Worm (Caenorhabditis elegans) whole organism, L1 larva: ENCODE data around the gene csn-6.

Experiments
- C16A3.4 ChIP-seq: fragments of 150-350 bp; optimal IDR thresholded peaks from 2 replicates; lab custom pipeline; 2014; ENCODE audit warnings: missing biosample characterization, missing genetic modification characterization
- C34B4.2 ChIP-seq: sonication (generic microtip); optimal IDR thresholded peaks from 2 replicates; lab custom pipeline; 2017; ENCODE audit warnings: mild to moderate bottlenecking, missing genetic modification characterization, missing compliant biosample characterization
- aha-1 ChIP-seq: fragments of 150-350 bp; optimal IDR thresholded peaks from 2 replicates; lab custom pipeline; 2014; ENCODE audit warnings: missing biosample characterization, missing genetic modification characterization
- ama-1 ChIP-seq: fragments of 150-350 bp; optimal IDR thresholded peaks from 2 replicates; lab custom pipeline; 2014
- blmp-1 ChIP-seq: fragments of 150-350 bp; optimal IDR thresholded peaks from 2 replicates; lab custom pipeline; 2014; ENCODE audit warnings: missing biosample characterization, missing genetic modification characterization
- ceh-8 ChIP-seq: fragments of 200-800 bp; sonication (Bioruptor generic); optimal IDR thresholded peaks from 2 replicates; lab custom pipeline; 2018; ENCODE audit warnings: mild to moderate bottlenecking, missing genetic modification characterization, moderate library complexity, missing compliant biosample characterization
- ceh-82 ChIP-seq, 3 experiments: fragments of 150-350 bp in 1 of 3; sonication (generic microtip) in 2 of 3; optimal IDR thresholded peaks; 2 replicates each; lab custom pipeline; 2014 to 2017; ENCODE audit warnings: missing biosample characterization in 3 of 3, missing genetic modification characterization in 3 of 3
- ces-1 ChIP-seq: fragments of 150-350 bp; optimal IDR thresholded peaks from 2 replicates; lab custom pipeline; 2014; ENCODE audit warnings: missing biosample characterization, missing genetic modification reagents, missing genetic modification characterization
- efl-1 ChIP-seq, 4 experiments: fragments of 150-350 bp; optimal IDR thresholded peaks in 3 of 4; peaks in 1 of 4; 1 replicate in 1 of 4; 2 replicates in 3 of 4; lab custom pipeline; 2014; ENCODE audit warnings: missing biosample characterization in 2 of 4, missing genetic modification characterization in 2 of 4, missing genetic modification reagents in 2 of 4
- efl-3 ChIP-seq: fragments of 200-800 bp; sonication (Bioruptor generic); optimal IDR thresholded peaks from 2 replicates; lab custom pipeline; 2018; ENCODE audit warnings: mild to moderate bottlenecking, missing genetic modification characterization, missing compliant biosample characterization
- elt-2 ChIP-seq: sonication (generic microtip); optimal IDR thresholded peaks from 2 replicates; lab custom pipeline; 2016; ENCODE audit warnings: missing genetic modification characterization, mild to moderate bottlenecking, inconsistent platforms, missing compliant biosample characterization, missing genetic modification reagents
- elt-3 ChIP-seq, 6 experiments: fragments of 150-350 bp in 1 of 6; sonication (generic microtip); optimal IDR thresholded peaks; 2 replicates each; lab custom pipeline; 2017 to 2018; ENCODE audit warnings: missing biosample characterization in 6 of 6, missing genetic modification characterization in 6 of 6, inconsistent platforms in 1 of 6
- ets-5 ChIP-seq: fragments of 200-800 bp; sonication (Bioruptor generic); IDR thresholded peaks from 2 replicates; pipeline ENCODE4 v1.3.6; 2022; ENCODE audit warnings: missing genetic modification characterization, missing compliant biosample characterization
- fkh-10 ChIP-seq: sonication (generic microtip); optimal IDR thresholded peaks from 2 replicates; lab custom pipeline; 2017; ENCODE audit warnings: missing biosample characterization, missing genetic modification reagents, missing genetic modification characterization
- fos-1 ChIP-seq: fragments of 150-350 bp; optimal IDR thresholded peaks from 2 replicates; lab custom pipeline; 2014; ENCODE audit warnings: missing biosample characterization, missing genetic modification characterization
- grh-1 ChIP-seq: fragments of 200-800 bp; sonication (Bioruptor generic); IDR thresholded peaks from 2 replicates; pipeline ENCODE4 v1.3.6; 2022; ENCODE audit warnings: missing genetic modification reagents, missing genetic modification characterization, missing compliant biosample characterization
- irx-1 ChIP-seq: sonication (generic microtip); optimal IDR thresholded peaks from 2 replicates; lab custom pipeline; 2016; ENCODE audit warnings: missing genetic modification characterization, missing compliant biosample characterization
- isw-1 ChIP-seq: fragments of 200-800 bp; sonication (Bioruptor generic); IDR thresholded peaks from 2 replicates; pipeline ENCODE4 v1.3.6; 2022; ENCODE audit warnings: missing genetic modification characterization, missing compliant biosample characterization
- jun-1 ChIP-seq: fragments of 150-350 bp; optimal IDR thresholded peaks from 2 replicates; lab custom pipeline; 2014; ENCODE audit warnings: missing biosample characterization, missing genetic modification reagents, missing genetic modification characterization
- lin-13 ChIP-seq: fragments of 150-350 bp; optimal IDR thresholded peaks from 2 replicates; lab custom pipeline; 2014; ENCODE audit warnings: missing biosample characterization, missing genetic modification reagents, missing genetic modification characterization
- lin-14 ChIP-seq: fragments of 200-800 bp; sonication (Bioruptor generic); optimal IDR thresholded peaks from 2 replicates; lab custom pipeline; 2018; ENCODE audit warnings: mild to moderate bottlenecking, missing genetic modification characterization, moderate library complexity, missing compliant biosample characterization
- lin-35 ChIP-seq, 2 experiments: fragments of 150-350 bp; optimal IDR thresholded peaks; 2 replicates each; lab custom pipeline; 2014; ENCODE audit warnings: missing biosample characterization in 2 of 2, missing genetic modification characterization in 2 of 2, missing genetic modification reagents in 2 of 2
- lin-39 ChIP-seq: fragments of 150-350 bp; optimal IDR thresholded peaks from 2 replicates; lab custom pipeline; 2014; ENCODE audit warnings: missing biosample characterization, missing genetic modification reagents, missing genetic modification characterization
- mab-9 ChIP-seq: fragments of 200-800 bp; sonication (Bioruptor generic); IDR thresholded peaks from 2 replicates; pipeline ENCODE4 v1.3.6; 2022; ENCODE audit warnings: missing genetic modification reagents, missing genetic modification characterization, missing compliant biosample characterization
- mdl-1 ChIP-seq, 2 experiments: fragments of 150-350 bp; optimal IDR thresholded peaks; 2 replicates each; lab custom pipeline; 2014 to 2017; ENCODE audit warnings: missing biosample characterization in 2 of 2, missing genetic modification characterization in 2 of 2, inconsistent platforms in 1 of 2
- nhr-12 ChIP-seq: sonication (generic microtip); optimal IDR thresholded peaks from 2 replicates; lab custom pipeline; 2017; ENCODE audit warnings: missing biosample characterization, missing genetic modification characterization
- nhr-19 ChIP-seq: fragments of 200-800 bp; sonication (Bioruptor generic); conservative IDR thresholded peaks from 2 replicates; pipeline ENCODE4 v1.3.6; 2022; ENCODE audit warnings: missing genetic modification characterization, missing compliant biosample characterization
- nhr-20 ChIP-seq: sonication (generic microtip); optimal IDR thresholded peaks from 2 replicates; lab custom pipeline; 2016; ENCODE audit warnings: mild to moderate bottlenecking, missing genetic modification characterization, missing compliant biosample characterization
- nhr-237 ChIP-seq: fragments of 150-350 bp; optimal IDR thresholded peaks from 2 replicates; lab custom pipeline; 2014; ENCODE audit warnings: missing biosample characterization, missing genetic modification characterization
- nhr-47 ChIP-seq: sonication (generic microtip); optimal IDR thresholded peaks from 2 replicates; lab custom pipeline; 2016; ENCODE audit warnings: mild to moderate bottlenecking, missing genetic modification characterization, moderate library complexity, missing compliant biosample characterization
- nhr-71 ChIP-seq: sonication (generic microtip); optimal IDR thresholded peaks from 2 replicates; lab custom pipeline; 2016; ENCODE audit warnings: mild to moderate bottlenecking, missing genetic modification characterization, moderate library complexity, missing compliant biosample characterization
- nhr-76 ChIP-seq: sonication (generic microtip); optimal IDR thresholded peaks from 2 replicates; lab custom pipeline; 2017; ENCODE audit warnings: missing biosample characterization, missing genetic modification characterization
- nhr-77 ChIP-seq: fragments of 150-350 bp; optimal IDR thresholded peaks from 2 replicates; lab custom pipeline; 2014; ENCODE audit warnings: missing biosample characterization, missing genetic modification characterization
- nhr-85 ChIP-seq: sonication (generic microtip); peaks from one replicate; lab custom pipeline; 2016; ENCODE audit warnings: missing genetic modification characterization, inconsistent platforms, missing compliant biosample characterization
- nhr-90 ChIP-seq: sonication (generic microtip); optimal IDR thresholded peaks from 2 replicates; lab custom pipeline; 2016; ENCODE audit warnings: mild to moderate bottlenecking, missing genetic modification characterization, missing compliant biosample characterization; ENCODE audit not compliant: poor library complexity
- pag-3 ChIP-seq: sonication (generic microtip); optimal IDR thresholded peaks from 2 replicates; lab custom pipeline; 2017; ENCODE audit warnings: missing genetic modification characterization, mild to moderate bottlenecking, missing compliant biosample characterization, antibody characterized with exemption, borderline replicate concordance; ENCODE audit not compliant: insufficient read depth
- pax-3 ChIP-seq: fragments of 200-800 bp; sonication (Bioruptor generic); optimal IDR thresholded peaks from 2 replicates; lab custom pipeline; 2018; ENCODE audit warnings: mild to moderate bottlenecking, missing genetic modification characterization, moderate library complexity, missing compliant biosample characterization
- pqm-1 ChIP-seq: sonication (generic microtip); optimal IDR thresholded peaks from 3 replicates; lab custom pipeline; 2017; ENCODE audit warnings: missing biosample characterization, missing genetic modification characterization
- rnt-1 ChIP-seq: sonication (generic microtip); optimal IDR thresholded peaks from 2 replicates; lab custom pipeline; 2016; ENCODE audit warnings: mild to moderate bottlenecking, missing genetic modification characterization, moderate library complexity, missing compliant biosample characterization
- snu-23 ChIP-seq: sonication (generic microtip); optimal IDR thresholded peaks from 2 replicates; lab custom pipeline; 2016; ENCODE audit warnings: missing genetic modification characterization, missing compliant biosample characterization
- sup-37 ChIP-seq: fragments of 200-800 bp; sonication (Bioruptor generic); optimal IDR thresholded peaks from 2 replicates; lab custom pipeline; 2018; ENCODE audit warnings: mild to moderate bottlenecking, missing genetic modification characterization, missing compliant biosample characterization
- tbx-2 ChIP-seq: sonication (generic microtip); optimal IDR thresholded peaks from 2 replicates; lab custom pipeline; 2016; ENCODE audit warnings: missing genetic modification characterization, missing compliant biosample characterization
- tlp-1 ChIP-seq: fragments of 150-350 bp; optimal IDR thresholded peaks from 2 replicates; lab custom pipeline; 2014; ENCODE audit warnings: missing biosample characterization, missing genetic modification characterization
- unc-62 ChIP-seq: fragments of 150-350 bp; optimal IDR thresholded peaks from 2 replicates; lab custom pipeline; 2014; ENCODE audit warnings: missing biosample characterization, missing genetic modification reagents, missing genetic modification characterization
- unc-98 ChIP-seq: fragments of 200-800 bp; sonication (Bioruptor generic); IDR thresholded peaks from 2 replicates; pipeline ENCODE4 v1.3.6; 2022; ENCODE audit warnings: missing genetic modification characterization, missing compliant biosample characterization
- zag-1 ChIP-seq: fragments of 150-350 bp; optimal IDR thresholded peaks from 2 replicates; lab custom pipeline; 2014; ENCODE audit warnings: missing biosample characterization, missing genetic modification characterization
- ztf-4 ChIP-seq: fragments of 150-350 bp; optimal IDR thresholded peaks from 2 replicates; lab custom pipeline; 2014; ENCODE audit warnings: missing biosample characterization, missing genetic modification characterization

csn-6 gene

ce11 chrIV:13318773-13319172 lies 18.1 kb downstream of the csn-6 start:
- peak; percentile 47 for TF ChIP-seq snu-23 (GFP tag; lab: Kevin White, UChicago)
- TF ChIP-seq efl-1 (optimal IDR thresholded peaks at IDR 0.05; lab: Kevin White, UChicago) = no peak
- TF ChIP-seq efl-1 (GFP tag; optimal IDR thresholded peaks at IDR 0.05 in 1 of 2; lab: Kevin White, UChicago) = peak in 1 of 2 experiments; percentile 87
- TF ChIP-seq lin-13 = no peak
- no peak for TF ChIP-seq ces-1 (GFP tag; lab: Kevin White, UChicago)
- peak; percentile 58 for TF ChIP-seq nhr-85 (tag; lab: Kevin White, UChicago)
- TF ChIP-seq nhr-76 (tag; lab: Kevin White, UChicago) = no peak
- peak; percentile 36 for TF ChIP-seq blmp-1 (tag; lab: Kevin White, UChicago)
- TF ChIP-seq nhr-19 = peak; percentile 74
- TF ChIP-seq grh-1 = 0 out of 2 replicates have a peak, but pooled peaks have one; percentile 26
- peak; percentile 25 to 82 (median 39) for TF ChIP-seq elt-3 (tag; optimal IDR thresholded peaks at IDR 0.05; lab: Kevin White, UChicago)
- peak; percentile 58 for TF ChIP-seq nhr-90 (tag; lab: Kevin White, UChicago)
- peak in 1 of 2 experiments; percentile 12 for TF ChIP-seq mdl-1 (tag; optimal IDR thresholded peaks at IDR 0.05; lab: Kevin White, UChicago)
- TF ChIP-seq isw-1 (GFP tag; lab: Robert Waterston, UW) = no peak
- peak; percentile 67 for TF ChIP-seq nhr-71 (tag; lab: Kevin White, UChicago)
- TF ChIP-seq tbx-2 (tag; lab: Kevin White, UChicago) = peak; percentile 3
- peak; percentile 34 for TF ChIP-seq lin-14 (GFP tag; lab: Kevin White, UChicago)
- TF ChIP-seq elt-2 (tag; lab: Kevin White, UChicago) = peak; percentile 94
- TF ChIP-seq jun-1 (tag; lab: Kevin White, UChicago) = peak; percentile 31
- TF ChIP-seq nhr-20 (tag; lab: Kevin White, UChicago) = peak; percentile 83
- no peak for TF ChIP-seq efl-3 (GFP tag; lab: Kevin White, UChicago)
- TF ChIP-seq lin-35 (GFP tag; optimal IDR thresholded peaks at IDR 0.05; lab: Kevin White, UChicago) = peak in 1 of 2 experiments; percentile 54
- peak; percentile 20 for TF ChIP-seq fos-1 (tag; lab: Kevin White, UChicago)
- no peak for TF ChIP-seq unc-62 (GFP tag; lab: Kevin White, UChicago)

- TF ChIP-seq tlp-1 (tag; lab: Kevin White, UChicago) (no peak), C34B4.2 (tag; lab: Kevin White, UChicago) (no peak), lin-39 (tag; lab: Kevin White, UChicago) (no peak), zag-1 (no peak), sup-37 (GFP tag; lab: Kevin White, UChicago) (no peak), unc-98 (GFP tag; lab: Robert Waterston, UW) (no peak), ets-5 (GFP tag; lab: Robert Waterston, UW) (no peak)
These were observed 19.4 kb downstream of the csn-6 start for ce11 chrIV:13319886-13320650.

ce11 chrIV:13322429-13322828 lies 21.8 kb downstream of the csn-6 start:
- TF ChIP-seq unc-98 (GFP tag; lab: Robert Waterston, UW) (0 out of 2 replicates have a peak, but pooled peaks have one; percentile 18), unc-62 (GFP tag; lab: Kevin White, UChicago) (no peak), C16A3.4 (tag; lab: Kevin White, UChicago) (peak; percentile 6), nhr-19 (peak; percentile 86), C34B4.2 (tag; lab: Kevin White, UChicago) (no peak), rnt-1 (tag; lab: Kevin White, UChicago) (peak; percentile 84), pax-3 (no peak), efl-3 (GFP tag; lab: Kevin White, UChicago) (no peak), pqm-1 (no peak), ceh-82 (tag; optimal IDR thresholded peaks at IDR 0.05; lab: Kevin White, UChicago) (peak in 2 of 3 experiments; percentile 44 to 71), nhr-85 (tag; lab: Kevin White, UChicago) (peak; percentile 88), nhr-237 (tag; lab: Kevin White, UChicago) (peak; percentile 55), nhr-77 (peak; percentile 89), pag-3 (tag; lab: Kevin White, UChicago) (no peak), nhr-47 (tag; lab: Kevin White, UChicago) (peak; percentile 82), ceh-8 (GFP tag; lab: Kevin White, UChicago) (no peak), ztf-4 (tag; lab: Kevin White, UChicago) (peak; percentile 72), fkh-10 (GFP tag; lab: Kevin White, UChicago) (peak; percentile 18), ama-1 (no peak), irx-1 (tag; lab: Kevin White, UChicago) (no peak), aha-1 (peak; percentile 31), nhr-12 (tag; lab: Kevin White, UChicago) (no peak), lin-13 (peak; percentile 60), mab-9 (GFP tag; lab: Robert Waterston, UW) (no peak)
